Worm (Caenorhabditis elegans): ENCODE data around the gene T27E7.4.

The T27E7.4 gene

ce11 chrIV:14534967-14535366 lies at the start of gene T27E7.4:
Gene T27E7.4 (minus strand): TSS chrIV:14535067.
- no peak for TF ChIP-seq dao-5 (tag; optimal IDR thresholded peaks at IDR 0.05)
- TF ChIP-seq him-1 (tag; optimal IDR thresholded peaks at IDR 0.05), result no peak
- no peak for TF ChIP-seq W03F9.2 (tag; optimal IDR thresholded peaks at IDR 0.05)

DNA sequence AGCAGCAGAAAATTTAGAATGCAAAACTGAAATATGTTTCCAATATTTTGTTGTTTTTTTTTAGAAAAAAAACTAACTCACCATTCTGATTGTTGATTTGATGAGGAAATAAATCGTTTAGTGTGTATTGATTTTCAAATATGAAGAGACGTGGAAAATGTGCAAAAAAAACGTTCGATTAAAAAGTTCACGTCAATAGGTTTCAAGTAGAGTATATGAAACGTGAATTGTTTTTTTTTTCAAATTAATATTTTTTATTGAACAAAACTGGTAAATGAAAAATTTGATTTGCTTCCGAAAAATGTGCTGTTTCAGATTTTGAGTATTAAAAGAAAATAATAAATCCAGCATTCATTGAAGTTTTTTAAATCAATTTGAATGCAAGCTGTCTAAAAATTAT lies 46.1 kb upstream of the T27E7.4 start, which contains the start of gene irld-18:
Gene irld-18, minus strand, starts transcription at position 101 of the 400 bp plus-strand sequence.
- TF ChIP-seq him-1 (tag; optimal IDR thresholded peaks at IDR 0.05) (no peak), W03F9.2 (tag; optimal IDR thresholded peaks at IDR 0.05) (no peak), dao-5 (tag; optimal IDR thresholded peaks at IDR 0.05) (no peak)

DNA sequence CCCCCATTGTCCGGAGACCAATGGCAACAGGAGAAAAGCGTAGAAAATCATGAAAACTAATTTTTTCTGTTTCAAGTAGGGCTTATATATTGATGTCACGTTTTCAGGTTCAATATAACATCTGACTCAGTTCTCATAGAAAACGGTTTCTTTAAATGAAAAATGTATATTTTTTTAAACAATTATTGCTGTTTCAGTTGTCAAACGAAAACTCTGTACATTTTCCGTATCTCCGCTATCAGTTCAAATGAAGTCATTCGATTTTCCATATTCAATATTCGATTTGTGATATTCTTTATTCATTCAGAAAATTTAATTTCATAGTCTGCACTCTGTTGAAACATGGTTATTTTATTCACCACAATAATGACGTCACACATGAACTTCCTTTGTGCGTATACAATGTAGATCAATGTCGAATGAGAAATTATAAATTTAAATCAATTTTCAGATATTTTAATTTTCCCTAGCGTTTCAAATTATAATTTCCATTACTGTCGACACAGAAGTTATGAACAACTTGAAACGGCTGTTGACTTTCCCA lies 43.9 kb upstream of the T27E7.4 start, which contains the start of gene Y57G11B.8:
Gene Y57G11B.8, minus strand, starts transcription at position 51 of the 544 bp plus-strand sequence.
- TF ChIP-seq W03F9.2 (tag; optimal IDR thresholded peaks at IDR 0.05) (no peak), dao-5 (tag; optimal IDR thresholded peaks at IDR 0.05) (no peak), him-1 (tag; optimal IDR thresholded peaks at IDR 0.05) (no peak)

DNA sequence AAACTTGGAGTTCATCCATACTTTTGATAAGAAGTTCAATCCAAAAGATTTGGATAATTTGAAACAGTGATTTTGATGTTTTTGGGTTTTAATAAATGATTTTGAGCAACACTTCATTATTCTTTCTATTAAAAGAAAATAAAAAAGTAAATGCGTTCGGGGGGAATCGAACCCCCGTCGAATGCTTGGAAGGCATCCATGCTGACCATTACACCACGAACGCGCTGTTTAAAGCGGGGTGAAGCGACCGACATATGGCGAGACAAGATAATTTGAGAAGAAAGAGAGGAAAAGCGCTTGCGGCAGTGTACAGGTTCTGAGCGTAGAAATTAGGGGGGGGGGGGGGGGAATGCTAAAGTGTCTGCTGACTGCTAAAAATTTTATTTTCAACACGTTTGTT lies 41.6 kb upstream of the T27E7.4 start:
- TF ChIP-seq him-1 (tag; optimal IDR thresholded peaks at IDR 0.05), result no peak
- TF ChIP-seq dao-5 (tag; optimal IDR thresholded peaks at IDR 0.05), result no peak
- no peak for TF ChIP-seq W03F9.2 (tag; optimal IDR thresholded peaks at IDR 0.05)

DNA sequence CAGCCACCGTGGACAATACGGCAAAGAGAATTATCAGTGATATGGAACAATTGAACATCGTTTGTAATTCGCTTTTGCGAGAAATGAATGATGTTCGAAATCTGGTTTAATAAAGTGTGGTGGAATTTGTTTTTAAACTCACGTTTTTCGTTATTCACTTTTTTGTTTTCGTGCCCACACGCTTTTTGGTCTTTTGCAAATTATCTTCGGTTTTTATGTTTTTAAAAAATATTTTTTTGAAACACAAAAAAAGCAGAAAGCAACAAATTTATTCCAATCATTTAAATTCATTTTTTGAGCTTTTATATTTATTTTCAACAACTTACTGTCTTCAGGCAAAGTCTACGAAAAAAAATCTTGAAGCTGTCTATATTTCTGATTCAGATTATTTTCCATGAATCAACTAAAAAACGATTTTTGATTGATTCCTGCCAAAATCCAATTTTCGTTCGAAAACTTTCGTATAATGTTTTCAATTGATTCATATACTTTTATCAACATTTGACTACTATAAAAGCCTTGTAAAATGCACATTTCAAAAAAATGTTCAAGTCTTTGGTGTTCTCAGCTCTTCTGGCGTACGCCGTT lies 39.5 kb upstream of the T27E7.4 start, which contains the start of the genes Y57G11B.3 and Y57G11B.5:
Gene Y57G11B.3, minus strand, starts transcription at position 101 of the 588 bp plus-strand sequence.
Gene Y57G11B.5, plus strand, starts transcription at position 538 of the 588 bp plus-strand sequence.
- TF ChIP-seq dao-5 (tag; optimal IDR thresholded peaks at IDR 0.05) (no peak), him-1 (tag; optimal IDR thresholded peaks at IDR 0.05) (no peak), W03F9.2 (tag; optimal IDR thresholded peaks at IDR 0.05) (no peak)

DNA sequence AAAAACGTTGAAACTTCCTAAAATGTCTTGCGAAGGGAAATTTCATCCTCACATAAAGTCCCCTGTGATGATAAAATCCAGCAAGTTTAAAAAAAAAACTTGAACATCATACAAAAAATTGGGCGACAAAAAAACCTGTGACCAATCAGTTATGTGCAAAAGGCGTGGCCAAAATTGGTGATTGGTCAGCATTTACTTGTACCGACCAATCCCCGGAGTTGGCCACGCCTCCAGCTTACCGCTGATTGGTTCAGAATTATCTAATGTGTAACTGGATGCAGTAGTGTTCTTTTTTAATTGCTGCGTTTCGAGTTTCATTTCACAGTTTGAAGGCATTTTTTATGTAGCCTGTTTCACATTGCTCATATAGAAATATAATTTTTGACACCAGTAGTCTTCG lies 38.2 kb upstream of the T27E7.4 start:
- TF ChIP-seq dao-5 (tag; optimal IDR thresholded peaks at IDR 0.05) (no peak), W03F9.2 (tag; optimal IDR thresholded peaks at IDR 0.05) (no peak), him-1 (tag; optimal IDR thresholded peaks at IDR 0.05) (no peak)

DNA sequence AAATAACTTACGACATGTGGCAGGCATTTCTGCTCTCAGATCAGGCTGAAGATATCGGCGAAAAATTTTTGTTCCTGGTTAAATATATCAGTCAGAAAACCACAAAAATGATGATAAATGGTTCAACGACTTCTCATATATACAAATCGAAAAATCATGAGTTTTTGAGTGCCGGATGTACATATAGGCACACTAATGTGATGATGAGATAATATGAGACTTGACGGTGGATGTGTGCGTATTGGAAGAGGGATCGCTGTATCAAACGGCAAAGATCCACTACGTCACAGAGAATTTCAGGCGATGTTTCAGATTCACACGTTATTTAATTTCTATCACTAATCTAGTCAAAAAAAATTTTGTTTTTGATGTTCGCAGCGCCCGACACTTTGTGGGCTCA lies 37.7 kb upstream of the T27E7.4 start, which contains the start of gene glb-34:
Gene glb-34, minus strand, starts transcription at position 101 of the 400 bp plus-strand sequence.
- TF ChIP-seq him-1 (tag; optimal IDR thresholded peaks at IDR 0.05), result no peak
- no peak for TF ChIP-seq dao-5 (tag; optimal IDR thresholded peaks at IDR 0.05)
- TF ChIP-seq W03F9.2 (tag; optimal IDR thresholded peaks at IDR 0.05), result no peak

ce11 chrIV:14571626-14572025 lies 36.8 kb upstream of the T27E7.4 start:
- TF ChIP-seq him-1 (tag; optimal IDR thresholded peaks at IDR 0.05), result no peak
- no peak for TF ChIP-seq W03F9.2 (tag; optimal IDR thresholded peaks at IDR 0.05)
- TF ChIP-seq dao-5 (tag; optimal IDR thresholded peaks at IDR 0.05), result no peak

DNA sequence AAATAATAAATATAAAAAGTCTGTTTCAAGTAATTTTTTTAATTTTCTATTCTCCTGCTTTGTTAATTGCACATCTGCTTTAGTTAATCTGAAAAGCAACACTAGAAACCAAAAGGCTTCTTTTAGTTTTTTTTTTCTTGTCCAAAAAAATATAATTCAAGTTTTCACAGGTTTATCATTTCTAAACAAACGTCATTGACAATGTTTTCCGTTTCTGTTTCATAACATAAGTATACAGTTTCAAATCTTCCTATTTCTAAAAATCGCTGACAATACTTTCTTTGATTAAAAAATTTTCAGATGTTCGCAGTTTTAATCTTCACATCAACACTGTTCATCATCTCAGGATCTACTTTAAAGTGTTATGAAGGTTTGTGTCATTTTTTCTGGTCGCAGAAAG lies 30.2 kb upstream of the T27E7.4 start, which contains the start of gene Y57G11B.2:
Gene Y57G11B.2, plus strand, starts transcription at position 301 of the 400 bp plus-strand sequence.
- TF ChIP-seq W03F9.2 (tag; optimal IDR thresholded peaks at IDR 0.05) (no peak), him-1 (tag; optimal IDR thresholded peaks at IDR 0.05) (no peak), dao-5 (tag; optimal IDR thresholded peaks at IDR 0.05) (no peak)

- no peak for TF ChIP-seq dao-5 (tag; optimal IDR thresholded peaks at IDR 0.05)
- no peak for TF ChIP-seq him-1 (tag; optimal IDR thresholded peaks at IDR 0.05)
- TF ChIP-seq W03F9.2 (tag; optimal IDR thresholded peaks at IDR 0.05), result no peak
These were observed 27.9 kb upstream of the T27E7.4 start for ce11 chrIV:14562649-14563268.

DNA sequence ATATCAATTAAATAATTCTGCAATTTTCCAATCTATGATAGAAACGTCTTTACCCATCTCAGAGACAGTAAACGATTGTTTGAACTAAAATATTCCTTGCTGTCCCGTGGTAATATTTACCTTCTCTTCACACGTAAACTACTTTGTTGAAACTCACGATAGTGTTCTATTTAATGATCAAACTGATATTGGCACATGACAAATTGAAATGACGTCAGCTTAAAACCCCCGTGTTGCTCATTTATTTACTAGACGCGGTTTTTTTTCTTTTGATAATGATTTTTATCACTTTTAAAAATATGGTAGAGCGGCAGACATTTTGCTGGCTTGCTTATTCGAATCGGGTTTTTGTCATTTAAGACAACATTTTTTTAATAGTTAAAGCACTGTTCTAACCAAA lies 26.8 kb upstream of the T27E7.4 start:
- no peak for TF ChIP-seq dao-5 (tag; optimal IDR thresholded peaks at IDR 0.05)
- TF ChIP-seq him-1 (tag; optimal IDR thresholded peaks at IDR 0.05), result no peak
- no peak for TF ChIP-seq W03F9.2 (tag; optimal IDR thresholded peaks at IDR 0.05)

ce11 chrIV:14559267-14559666 lies 24.4 kb upstream of the T27E7.4 start:
- TF ChIP-seq him-1 (tag; optimal IDR thresholded peaks at IDR 0.05), result no peak
- no peak for TF ChIP-seq W03F9.2 (tag; optimal IDR thresholded peaks at IDR 0.05)
- no peak for TF ChIP-seq dao-5 (tag; optimal IDR thresholded peaks at IDR 0.05)

DNA sequence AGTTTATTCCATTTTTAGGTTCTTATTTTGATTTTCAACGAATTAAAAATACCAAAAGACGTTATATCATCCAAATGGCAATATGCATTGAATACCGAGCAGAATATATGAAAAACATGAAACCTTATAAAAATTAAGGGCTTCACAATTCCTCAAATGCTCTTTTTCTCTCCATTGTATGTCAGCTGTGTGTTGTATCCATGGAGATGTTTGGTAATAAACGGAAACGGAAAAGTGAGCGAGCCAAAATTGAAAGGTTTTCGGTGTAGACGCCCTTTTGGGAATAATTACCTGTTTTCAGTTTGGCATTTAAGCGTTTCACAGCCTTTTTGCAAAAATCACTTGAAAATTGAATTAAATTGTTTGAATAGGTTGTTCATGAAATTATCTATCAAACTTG lies 22.8 kb upstream of the T27E7.4 start:
- TF ChIP-seq him-1 (tag; optimal IDR thresholded peaks at IDR 0.05) (no peak), dao-5 (tag; optimal IDR thresholded peaks at IDR 0.05) (no peak), W03F9.2 (tag; optimal IDR thresholded peaks at IDR 0.05) (no peak)

DNA sequence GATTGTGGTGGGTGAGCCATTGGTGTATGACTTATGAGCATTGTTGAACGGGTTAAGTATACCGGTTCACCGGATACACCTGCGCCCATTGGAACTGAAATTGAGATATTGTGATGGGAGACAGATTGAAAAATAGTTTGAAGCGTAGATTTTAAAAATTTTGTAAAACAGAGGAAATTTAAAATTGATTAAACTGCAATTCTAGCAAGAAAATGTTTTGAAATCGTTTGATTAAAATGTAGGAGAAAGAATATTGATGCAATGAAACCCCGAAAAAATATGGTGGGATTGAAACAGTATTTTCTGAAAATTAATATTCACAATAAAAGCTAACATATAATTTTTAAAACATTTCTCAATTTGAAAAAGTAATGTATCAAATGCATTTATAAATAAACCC lies 19.9 kb upstream of the T27E7.4 start, which contains the start of gene Y57G11B.6:
Gene Y57G11B.6, minus strand, starts transcription at position 101 of the 400 bp plus-strand sequence.
- TF ChIP-seq him-1 (tag; optimal IDR thresholded peaks at IDR 0.05) (no peak), W03F9.2 (tag; optimal IDR thresholded peaks at IDR 0.05) (no peak), dao-5 (tag; optimal IDR thresholded peaks at IDR 0.05) (no peak)
